Worm (Caenorhabditis elegans) whole organism, young adult: ENCODE results near the gene srh-277.
A peak's percentile ranks its signal among the peaks of the same experiment; 100 is the strongest.

ENCODE experiments used
- C06A6.2 ChIP-seq: fragments of 200-800 bp; sonication (Bioruptor generic); conservative IDR thresholded peaks from 2 replicates; pipeline ENCODE4 v1.3.6; 2022; ENCODE audit warnings: missing genetic modification characterization, missing compliant biosample characterization
- F22D6.2 ChIP-seq: sonication (generic microtip); optimal IDR thresholded peaks from 2 replicates; lab custom pipeline; 2016; ENCODE audit warnings: mild to moderate bottlenecking, missing genetic modification characterization, missing compliant biosample characterization
- F33H1.4 ChIP-seq: fragments of 200-800 bp; sonication (Bioruptor generic); IDR thresholded peaks from 2 replicates; pipeline ENCODE4 v1.3.6; 2022; ENCODE audit warnings: missing genetic modification reagents, missing genetic modification characterization, missing compliant biosample characterization
- F49E8.2 ChIP-seq: sonication (generic microtip); optimal IDR thresholded peaks from 3 replicates; lab custom pipeline; 2017; ENCODE audit warnings: missing genetic modification characterization, mild to moderate bottlenecking, missing compliant biosample characterization, antibody characterized with exemption, moderate library complexity; ENCODE audit not compliant: insufficient read depth
- F57C9.4 ChIP-seq: sonication (generic microtip); optimal IDR thresholded peaks from 2 replicates; lab custom pipeline; 2017; ENCODE audit warnings: mild to moderate bottlenecking, missing genetic modification characterization, missing compliant biosample characterization
- K11D2.4 ChIP-seq: fragments of 200-800 bp; sonication (Bioruptor generic); IDR thresholded peaks from 2 replicates; pipeline ENCODE4 v1.3.6; 2022; ENCODE audit warnings: missing genetic modification reagents, missing genetic modification characterization, missing compliant biosample characterization
- K12H6.12 ChIP-seq: fragments of 200-800 bp; sonication (Bioruptor generic); optimal IDR thresholded peaks from 2 replicates; lab custom pipeline; 2018; ENCODE audit warnings: mild to moderate bottlenecking, missing genetic modification characterization, missing compliant biosample characterization
- T07F8.4 ChIP-seq: sonication (generic microtip); optimal IDR thresholded peaks from 2 replicates; lab custom pipeline; 2016; ENCODE audit warnings: mild to moderate bottlenecking, missing genetic modification characterization, moderate library complexity, missing compliant biosample characterization
- Y53F4B.3 ChIP-seq: fragments of 200-800 bp; sonication (Bioruptor generic); IDR thresholded peaks from 2 replicates; pipeline ENCODE4 v1.3.6; 2022; ENCODE audit warnings: missing genetic modification reagents, missing genetic modification characterization, missing compliant biosample characterization
- Y53G8AR.9 ChIP-seq: fragments of 200-800 bp; sonication (Bioruptor generic); conservative IDR thresholded peaks from 2 replicates; pipeline ENCODE4 v1.3.6; 2022; ENCODE audit warnings: missing genetic modification reagents, missing genetic modification characterization, missing compliant biosample characterization
- Y56A3A.18 ChIP-seq: fragments of 200-800 bp; sonication (Bioruptor generic); IDR thresholded peaks from 2 replicates; pipeline ENCODE4 v1.3.6; 2022; ENCODE audit warnings: missing genetic modification reagents, missing genetic modification characterization, missing compliant biosample characterization
- akir-1 ChIP-seq: fragments of 200-800 bp; sonication (Bioruptor generic); optimal IDR thresholded peaks from 2 replicates; lab custom pipeline; 2018; ENCODE audit warnings: mild to moderate bottlenecking, missing genetic modification characterization, moderate library complexity, missing compliant biosample characterization
- ccch-3 ChIP-seq: fragments of 200-800 bp; sonication (Bioruptor generic); optimal IDR thresholded peaks from 2 replicates; lab custom pipeline; 2018; ENCODE audit warnings: mild to moderate bottlenecking, missing genetic modification characterization, missing compliant biosample characterization
- cebp-1 ChIP-seq, 2 experiments: fragments of 200-800 bp in 1 of 2; sonication (Bioruptor generic) in 1 of 2; sonication (generic microtip) in 1 of 2; IDR thresholded peaks in 1 of 2; optimal IDR thresholded peaks in 1 of 2; 2 replicates each; pipeline versions ENCODE4 v1.3.6 to Lab custom; 2017 to 2022; ENCODE audit warnings: missing compliant biosample characterization in 2 of 2, missing genetic modification characterization in 2 of 2, mild to moderate bottlenecking in 1 of 2, missing genetic modification reagents in 1 of 2, moderate library complexity in 1 of 2
- cebp-2 ChIP-seq: fragments of 200-800 bp; sonication (Bioruptor generic); IDR thresholded peaks from 2 replicates; pipeline ENCODE4 v1.3.6; 2022; ENCODE audit warnings: missing genetic modification characterization, missing compliant biosample characterization
- ceh-58 ChIP-seq: fragments of 200-800 bp; sonication (Bioruptor generic); IDR thresholded peaks from 2 replicates; pipeline ENCODE4 v1.3.6; 2022; ENCODE audit warnings: missing genetic modification characterization, missing compliant biosample characterization
- dox-1 ChIP-seq: fragments of 200-800 bp; sonication (Bioruptor generic); IDR thresholded peaks from 2 replicates; pipeline ENCODE4 v1.3.6; 2022; ENCODE audit warnings: missing genetic modification reagents, missing genetic modification characterization, missing compliant biosample characterization
- egl-18 ChIP-seq: fragments of 200-800 bp; sonication (Bioruptor generic); IDR thresholded peaks from 2 replicates; pipeline ENCODE4 v1.3.6; 2022; ENCODE audit warnings: missing genetic modification reagents, missing genetic modification characterization, missing compliant biosample characterization
- him-1 ChIP-seq: sonication (generic microtip); optimal IDR thresholded peaks from 2 replicates; lab custom pipeline; 2016; ENCODE audit warnings: missing genotype, missing genetic modification reagents, missing genetic modification characterization, missing compliant biosample characterization
- hmg-20 ChIP-seq: fragments of 200-800 bp; sonication (Bioruptor generic); IDR thresholded peaks from 2 replicates; pipeline ENCODE4 v1.3.6; 2022; ENCODE audit warnings: missing genetic modification reagents, missing genetic modification characterization, missing compliant biosample characterization
- hrde-1 ChIP-seq: sonication (generic microtip); optimal IDR thresholded peaks from 2 replicates; lab custom pipeline; 2016; ENCODE audit warnings: missing genetic modification characterization, mild to moderate bottlenecking, missing compliant biosample characterization, moderate library complexity, missing genotype, missing genetic modification reagents, borderline replicate concordance
- hsf-1 ChIP-seq: fragments of 200-800 bp; sonication (Bioruptor generic); IDR thresholded peaks from 2 replicates; pipeline ENCODE4 v1.3.6; 2022; ENCODE audit warnings: missing genetic modification reagents, missing genetic modification characterization, missing compliant biosample characterization
- lag-1 ChIP-seq: fragments of 200-800 bp; sonication (Bioruptor generic); IDR thresholded peaks from 2 replicates; pipeline ENCODE4 v1.3.6; 2022; ENCODE audit warnings: missing genetic modification reagents, missing genetic modification characterization, missing compliant biosample characterization
- let-526 ChIP-seq: fragments of 200-800 bp; sonication (Bioruptor generic); IDR thresholded peaks from 2 replicates; pipeline ENCODE4 v1.3.6; 2022; ENCODE audit warnings: missing genetic modification reagents, missing genetic modification characterization, missing compliant biosample characterization
- lin-26 ChIP-seq: fragments of 200-800 bp; sonication (Bioruptor generic); IDR thresholded peaks from 2 replicates; pipeline ENCODE4 v1.3.6; 2022; ENCODE audit warnings: missing genetic modification reagents, missing genetic modification characterization, missing compliant biosample characterization
- lsl-1 ChIP-seq: fragments of 200-800 bp; sonication (Bioruptor generic); optimal IDR thresholded peaks from 2 replicates; lab custom pipeline; 2018; ENCODE audit warnings: mild to moderate bottlenecking, missing genetic modification characterization, moderate library complexity, missing compliant biosample characterization
- madf-10 ChIP-seq: sonication (generic microtip); optimal IDR thresholded peaks from 2 replicates; lab custom pipeline; 2016; ENCODE audit warnings: mild to moderate bottlenecking, missing genetic modification characterization, missing compliant biosample characterization
- madf-8 ChIP-seq: fragments of 200-800 bp; sonication (Bioruptor generic); conservative IDR thresholded peaks from 2 replicates; pipeline ENCODE4 v1.3.6; 2022; ENCODE audit warnings: missing genetic modification reagents, missing genetic modification characterization, missing compliant biosample characterization
- nfya-2 ChIP-seq: fragments of 200-800 bp; sonication (Bioruptor generic); IDR thresholded peaks from 2 replicates; pipeline ENCODE4 v1.3.6; 2022; ENCODE audit warnings: missing genetic modification reagents, missing genetic modification characterization, missing compliant biosample characterization
- nhr-80 ChIP-seq: sonication (generic microtip); optimal IDR thresholded peaks from 2 replicates; lab custom pipeline; 2016; ENCODE audit warnings: missing genetic modification characterization, missing compliant biosample characterization
- rec-8 ChIP-seq, 2 experiments: sonication (generic microtip); optimal IDR thresholded peaks; 2 replicates each; lab custom pipeline; 2016; ENCODE audit warnings: mild to moderate bottlenecking in 2 of 2, missing genetic modification characterization in 2 of 2, missing genetic modification reagents in 2 of 2, missing genotype in 2 of 2, missing biosample characterization in 1 of 2, missing compliant biosample characterization in 1 of 2, moderate library complexity in 1 of 2
- repo-1 ChIP-seq: sonication (generic microtip); optimal IDR thresholded peaks from 2 replicates; lab custom pipeline; 2017; ENCODE audit warnings: mild to moderate bottlenecking, missing genetic modification characterization, missing compliant biosample characterization
- sdz-38 ChIP-seq: sonication (generic microtip); optimal IDR thresholded peaks from 2 replicates; lab custom pipeline; 2016; ENCODE audit warnings: missing genotype, missing genetic modification characterization, missing compliant biosample characterization
- snpc-1.1 ChIP-seq: sonication (generic microtip); optimal IDR thresholded peaks from 2 replicates; lab custom pipeline; 2017; ENCODE audit warnings: missing genetic modification characterization, mild to moderate bottlenecking, missing compliant biosample characterization, antibody characterized with exemption, moderate library complexity, missing genotype, missing genetic modification reagents; ENCODE audit not compliant: insufficient read depth
- snpc-1.3 ChIP-seq: sonication (generic microtip); optimal IDR thresholded peaks from 2 replicates; lab custom pipeline; 2017; ENCODE audit warnings: missing genetic modification characterization, mild to moderate bottlenecking, missing compliant biosample characterization, antibody characterized with exemption, moderate library complexity, missing genotype, missing genetic modification reagents; ENCODE audit not compliant: insufficient read depth
- zim-3 ChIP-seq: sonication (generic microtip); optimal IDR thresholded peaks from 2 replicates; lab custom pipeline; 2017; ENCODE audit warnings: mild to moderate bottlenecking, missing genetic modification characterization, moderate library complexity, missing compliant biosample characterization
- ztf-6 ChIP-seq: fragments of 200-800 bp; sonication (Bioruptor generic); IDR thresholded peaks from 2 replicates; pipeline ENCODE4 v1.3.6; 2022; ENCODE audit warnings: missing genetic modification reagents, missing genetic modification characterization, missing compliant biosample characterization

Gene srh-277

ce11 chrV:16141071-16141470 lies 41.9 kb upstream of the srh-277 start, which contains the start of gene clc-32:
clc-32 (minus strand) TSS chrV:16141171.
- TF ChIP-seq snpc-1.1 (tag; lab: Kevin White, UChicago) (no peak), cebp-1 (GFP tag; IDR thresholded peaks at IDR 0.05; lab: Robert Waterston, UW) (no peak), cebp-1 (tag; optimal IDR thresholded peaks at IDR 0.05; lab: Kevin White, UChicago) (no peak), egl-18 (GFP tag; lab: Robert Waterston, UW) (no peak), F22D6.2 (tag; lab: Kevin White, UChicago) (no peak)

- TF ChIP-seq snpc-1.3 (tag; lab: Kevin White, UChicago) (no peak), lsl-1 (no peak), K12H6.12 (tag; lab: Kevin White, UChicago) (no peak), cebp-2 (no peak), ztf-6 (GFP tag; lab: Robert Waterston, UW) (no peak), F57C9.4 (tag; lab: Kevin White, UChicago) (no peak), nfya-2 (GFP tag; lab: Robert Waterston, UW) (no peak), rec-8 (tag; optimal IDR thresholded peaks at IDR 0.05; lab: Kevin White, UChicago) (no peak), lag-1 (no peak), him-1 (tag; lab: Kevin White, UChicago) (no peak), lin-26 (no peak), hmg-20 (GFP tag; lab: Robert Waterston, UW) (no peak), hsf-1 (no peak), T07F8.4 (tag; lab: Kevin White, UChicago) (no peak), dox-1 (no peak), F49E8.2 (tag; lab: Kevin White, UChicago) (no peak), K11D2.4 (GFP tag; lab: Robert Waterston, UW) (no peak), ccch-3 (GFP tag; lab: Kevin White, UChicago) (no peak), sdz-38 (no peak), madf-8 (GFP tag; lab: Robert Waterston, UW) (no peak)
Observed at ce11 chrV:16142371-16142770, 40.6 kb upstream of the srh-277 start, which contains the start of gene fbxa-18. fbxa-18 (plus strand) TSS chrV:16142671.

- TF ChIP-seq F33H1.4 (no peak), ztf-6 (GFP tag; lab: Robert Waterston, UW) (no peak), madf-10 (tag; lab: Kevin White, UChicago) (no peak), nhr-80 (tag; lab: Kevin White, UChicago) (peak; percentile 61)
Observed at ce11 chrV:16143066-16143581, 39.9 kb upstream of the srh-277 start, which contains the start of gene fbxa-88. fbxa-88 (minus strand) TSS chrV:16143116.

- TF ChIP-seq repo-1 (tag; lab: Kevin White, UChicago) (no peak), Y53G8AR.9 (GFP tag; lab: Robert Waterston, UW) (no peak), C06A6.2 (GFP tag; lab: Robert Waterston, UW) (no peak), Y53F4B.3 (no peak), akir-1 (GFP tag; lab: Kevin White, UChicago) (no peak), let-526 (GFP tag; lab: Robert Waterston, UW) (no peak), zim-3 (no peak), hrde-1 (no peak), ceh-58 (GFP tag; lab: Robert Waterston, UW) (no peak), Y56A3A.18 (GFP tag; lab: Robert Waterston, UW) (no peak)
Observed at ce11 chrV:16145009-16145408, 38.0 kb upstream of the srh-277 start.
